Fruit fly (Drosophila melanogaster) whole organism, embryonic: ENCODE data around the gene CG17321.

Experiments used
- CG10267 ChIP-seq: fragments of 200-800 bp; sonication (Bioruptor generic); optimal IDR thresholded peaks from 2 replicates; lab custom pipeline; 2018; ENCODE audit warnings: missing biosample characterization, mild to moderate bottlenecking, missing genetic modification characterization, moderate library complexity
- CG10274 ChIP-seq: fragments of 200-800 bp; sonication (Bioruptor generic); optimal IDR thresholded peaks from 3 replicates; lab custom pipeline; 2017; ENCODE audit warnings: missing biosample characterization, mild to moderate bottlenecking, missing genetic modification characterization
- CG10979 ChIP-seq: fragments of 200-800 bp; sonication (Bioruptor generic); optimal IDR thresholded peaks from 2 replicates; lab custom pipeline; 2018; ENCODE audit warnings: missing biosample characterization, mild to moderate bottlenecking, missing genetic modification characterization, moderate library complexity
- CG11504 ChIP-seq: fragments of 200-800 bp; sonication (Bioruptor generic); optimal IDR thresholded peaks from 3 replicates; lab custom pipeline; 2019; ENCODE audit warnings: missing biosample characterization, mild to moderate bottlenecking, missing genetic modification characterization, moderate library complexity
- CG1233 ChIP-seq: fragments of 200-800 bp; sonication (Bioruptor generic); optimal IDR thresholded peaks from 4 replicates; lab custom pipeline; 2018; ENCODE audit warnings: missing biosample characterization, mild to moderate bottlenecking, missing genetic modification characterization
- CG12391 ChIP-seq: fragments of 200-800 bp; sonication (Bioruptor generic); optimal IDR thresholded peaks from 3 replicates; lab custom pipeline; 2018; ENCODE audit warnings: missing biosample characterization, mild to moderate bottlenecking, missing genetic modification characterization, moderate library complexity
- CG12659 ChIP-seq: fragments of 200-800 bp; sonication (Bioruptor generic); optimal IDR thresholded peaks from 3 replicates; lab custom pipeline; 2017; ENCODE audit warnings: mild to moderate bottlenecking, missing biosample characterization, missing genetic modification reagents, missing genetic modification characterization
- CG14710 ChIP-seq: fragments of 200-800 bp; sonication (Bioruptor generic); optimal IDR thresholded peaks from 3 replicates; lab custom pipeline; 2019; ENCODE audit warnings: missing biosample characterization, mild to moderate bottlenecking, missing genetic modification characterization, moderate library complexity
- CG1603 ChIP-seq: fragments of 200-800 bp; sonication (Bioruptor generic); optimal IDR thresholded peaks from 2 replicates; lab custom pipeline; 2019; ENCODE audit warnings: missing biosample characterization, mild to moderate bottlenecking, missing genetic modification characterization, moderate library complexity
- CG18262 ChIP-seq: fragments of 200-800 bp; optimal IDR thresholded peaks from 3 replicates; lab custom pipeline; 2019; ENCODE audit warnings: missing biosample characterization, mild to moderate bottlenecking, missing genetic modification characterization, moderate library complexity
- CG2712 ChIP-seq: fragments of 200-800 bp; optimal IDR thresholded peaks from 3 replicates; lab custom pipeline; 2019; ENCODE audit warnings: missing biosample characterization, mild to moderate bottlenecking, missing genetic modification characterization, moderate library complexity
- CG32532 ChIP-seq: fragments of 200-800 bp; sonication (Bioruptor generic); IDR thresholded peaks from 2 replicates; pipeline ENCODE4 v1.3.6; 2022; ENCODE audit warnings: missing biosample characterization, missing genetic modification characterization
- CG5245 ChIP-seq: fragments of 200-800 bp; sonication (Bioruptor generic); optimal IDR thresholded peaks from 3 replicates; lab custom pipeline; 2016; ENCODE audit warnings: missing biosample characterization, missing genetic modification characterization
- CG6254 ChIP-seq: fragments of 200-800 bp; sonication (Bioruptor generic); optimal IDR thresholded peaks from 3 replicates; lab custom pipeline; 2017; ENCODE audit warnings: mild to moderate bottlenecking, missing biosample characterization, missing genetic modification reagents, missing genetic modification characterization
- CG6689 ChIP-seq: fragments of 200-800 bp; sonication (Bioruptor generic); IDR thresholded peaks from 2 replicates; pipeline ENCODE4 v1.3.6; 2022; ENCODE audit warnings: missing biosample characterization, missing genetic modification characterization
- CG9727 ChIP-seq: fragments of 200-800 bp; sonication (Bioruptor generic); optimal IDR thresholded peaks from 3 replicates; lab custom pipeline; 2017; ENCODE audit warnings: missing biosample characterization, mild to moderate bottlenecking, missing genetic modification characterization
- CG9817 ChIP-seq: fragments of 200-800 bp; sonication (Bioruptor generic); optimal IDR thresholded peaks from 2 replicates; lab custom pipeline; 2018; ENCODE audit warnings: missing biosample characterization, mild to moderate bottlenecking, missing genetic modification characterization, moderate library complexity
- E2f2 ChIP-seq: fragments of 200-800 bp; sonication (Bioruptor generic); IDR thresholded peaks from 2 replicates; pipeline ENCODE4 v1.3.6; 2022; ENCODE audit warnings: missing biosample characterization, missing genetic modification characterization
- Ets65A ChIP-seq: fragments of 200-800 bp; sonication (Bioruptor generic); peaks from one replicate; lab custom pipeline; 2016; ENCODE audit warnings: missing biosample characterization, missing genetic modification characterization
- Med ChIP-seq: fragments of 200-800 bp; sonication (Bioruptor generic); peaks from one replicate; lab custom pipeline; 2016; ENCODE audit warnings: missing biosample characterization, missing genetic modification characterization, mild to moderate bottlenecking, inconsistent platforms, moderate library complexity
- Mrtf ChIP-seq: fragments of 200-800 bp; sonication (Bioruptor generic); IDR thresholded peaks from 3 replicates; pipeline ENCODE4 v1.3.6; 2022; ENCODE audit warnings: missing biosample characterization, missing genetic modification characterization
- Nf-YB ChIP-seq: fragments of 200-800 bp; sonication (Bioruptor generic); optimal IDR thresholded peaks from 3 replicates; lab custom pipeline; 2019; ENCODE audit warnings: missing biosample characterization, mild to moderate bottlenecking, missing genetic modification characterization, moderate library complexity
- Nf-YC ChIP-seq: fragments of 200-800 bp; optimal IDR thresholded peaks from 3 replicates; lab custom pipeline; 2019; ENCODE audit warnings: missing biosample characterization, mild to moderate bottlenecking, missing genetic modification characterization, moderate library complexity
- Xrp1 ChIP-seq: fragments of 200-800 bp; sonication (Bioruptor generic); IDR thresholded peaks from 2 replicates; pipeline ENCODE4 v1.3.6; 2022; ENCODE audit warnings: missing biosample characterization, missing genetic modification characterization
- abd-A ChIP-seq: fragments of 200-800 bp; sonication (Bioruptor generic); optimal IDR thresholded peaks from 3 replicates; lab custom pipeline; 2019; ENCODE audit warnings: missing biosample characterization, mild to moderate bottlenecking, missing genetic modification characterization, moderate library complexity
- ap ChIP-seq: fragments of 200-800 bp; sonication (Bioruptor generic); IDR thresholded peaks from 2 replicates; pipeline ENCODE4 v1.3.6; 2022; ENCODE audit warnings: missing biosample characterization, missing genetic modification characterization
- bsh ChIP-seq, 2 experiments: fragments of 200-800 bp; sonication (Bioruptor generic); optimal IDR thresholded peaks; 2 replicates each; lab custom pipeline; 2017 to 2018; ENCODE audit warnings: mild to moderate bottlenecking in 2 of 2, missing biosample characterization in 2 of 2, missing genetic modification characterization in 2 of 2, moderate library complexity in 1 of 2
- chif ChIP-seq, 2 experiments: fragments of 200-800 bp; sonication (Bioruptor generic); optimal IDR thresholded peaks; 3 replicates each; lab custom pipeline; 2016; ENCODE audit warnings: missing biosample characterization in 2 of 2, missing genetic modification characterization in 2 of 2
- crp ChIP-seq, 2 experiments: fragments of 200-800 bp; sonication (Bioruptor generic); optimal IDR thresholded peaks; 2 replicates in 1 of 2; 3 replicates in 1 of 2; lab custom pipeline; 2017; ENCODE audit warnings: missing biosample characterization in 2 of 2, missing genetic modification characterization in 2 of 2, mild to moderate bottlenecking in 1 of 2, moderate library complexity in 1 of 2
- dmrt11E ChIP-seq: fragments of 200-800 bp; sonication (Bioruptor generic); optimal IDR thresholded peaks from 3 replicates; lab custom pipeline; 2018; ENCODE audit warnings: missing biosample characterization, mild to moderate bottlenecking, missing genetic modification characterization, moderate library complexity
- en ChIP-seq: fragments of 200-800 bp; sonication (Bioruptor generic); optimal IDR thresholded peaks from 2 replicates; lab custom pipeline; 2016; ENCODE audit warnings: missing biosample characterization, missing genetic modification characterization
- gem ChIP-seq: fragments of 200-800 bp; sonication (Bioruptor generic); optimal IDR thresholded peaks from 2 replicates; lab custom pipeline; 2019; ENCODE audit warnings: missing biosample characterization, mild to moderate bottlenecking, missing genetic modification characterization, moderate library complexity
- gfzf ChIP-seq: fragments of 200-800 bp; sonication (Bioruptor generic); optimal IDR thresholded peaks from 2 replicates; lab custom pipeline; 2016; ENCODE audit warnings: missing biosample characterization, mild to moderate bottlenecking, missing genetic modification characterization, moderate library complexity
- ham ChIP-seq: fragments of 200-800 bp; sonication (Bioruptor generic); IDR thresholded peaks from 2 replicates; pipeline ENCODE4 v1.3.6; 2022; ENCODE audit warnings: missing biosample characterization, missing genetic modification characterization
- phol ChIP-seq: fragments of 200-800 bp; sonication (Bioruptor generic); optimal IDR thresholded peaks from 3 replicates; lab custom pipeline; 2018; ENCODE audit warnings: missing biosample characterization, mild to moderate bottlenecking, missing genetic modification characterization, moderate library complexity
- prd ChIP-seq, 3 experiments: fragments of >200 bp in 2 of 3; fragments of 200-800 bp in 1 of 3; sonication (Bioruptor generic) in 1 of 3; optimal IDR thresholded peaks in 2 of 3; IDR thresholded peaks in 1 of 3; 2 replicates in 2 of 3; 3 replicates in 1 of 3; pipeline versions ENCODE4 v1.3.6 to Lab custom; 2017 to 2022; ENCODE audit warnings: missing biosample characterization in 1 of 3, missing genetic modification characterization in 1 of 3
- sens ChIP-seq: fragments of 200-800 bp; sonication (Bioruptor generic); peaks from one replicate; lab custom pipeline; 2016; ENCODE audit warnings: missing biosample characterization, missing genetic modification characterization
- slou ChIP-seq: fragments of 200-800 bp; sonication (Bioruptor generic); optimal IDR thresholded peaks from 3 replicates; lab custom pipeline; 2016; ENCODE audit warnings: missing biosample characterization, missing genetic modification characterization
- ttk ChIP-seq: fragments of 200-800 bp; sonication (Bioruptor generic); IDR thresholded peaks from 2 replicates; pipeline ENCODE4 v2.1.2; 2022; ENCODE audit warnings: missing biosample characterization, missing genetic modification characterization
- unpg ChIP-seq: fragments of 200-800 bp; sonication (Bioruptor generic); optimal IDR thresholded peaks from 3 replicates; lab custom pipeline; 2018; ENCODE audit warnings: missing biosample characterization, mild to moderate bottlenecking, missing genetic modification characterization, moderate library complexity
- wek ChIP-seq: fragments of 200-800 bp; sonication (Bioruptor generic); optimal IDR thresholded peaks from 3 replicates; lab custom pipeline; 2018; ENCODE audit warnings: missing biosample characterization, mild to moderate bottlenecking, missing genetic modification characterization, moderate library complexity
- zen ChIP-seq: fragments of 200-800 bp; sonication (Bioruptor generic); optimal IDR thresholded peaks from 3 replicates; lab custom pipeline; 2018; ENCODE audit warnings: missing biosample characterization, mild to moderate bottlenecking, missing genetic modification characterization, moderate library complexity
- zf30C ChIP-seq: fragments of 200-800 bp; sonication (Bioruptor generic); optimal IDR thresholded peaks from 3 replicates; lab custom pipeline; 2018; ENCODE audit warnings: missing biosample characterization, mild to moderate bottlenecking, missing genetic modification characterization
- zfh1 ChIP-seq: fragments of 200-800 bp; sonication (Bioruptor generic); IDR thresholded peaks from 3 replicates; pipeline ENCODE4 v1.3.6; 2022; ENCODE audit warnings: missing biosample characterization, missing genetic modification characterization

Gene CG17321

dm6 chr2L:18801704-18802103 is 43.3 kb upstream of the CG17321 start (continued):
- no peak for TF ChIP-seq CG5245 (GFP tag; lab: Kevin White, UChicago)

DNA sequence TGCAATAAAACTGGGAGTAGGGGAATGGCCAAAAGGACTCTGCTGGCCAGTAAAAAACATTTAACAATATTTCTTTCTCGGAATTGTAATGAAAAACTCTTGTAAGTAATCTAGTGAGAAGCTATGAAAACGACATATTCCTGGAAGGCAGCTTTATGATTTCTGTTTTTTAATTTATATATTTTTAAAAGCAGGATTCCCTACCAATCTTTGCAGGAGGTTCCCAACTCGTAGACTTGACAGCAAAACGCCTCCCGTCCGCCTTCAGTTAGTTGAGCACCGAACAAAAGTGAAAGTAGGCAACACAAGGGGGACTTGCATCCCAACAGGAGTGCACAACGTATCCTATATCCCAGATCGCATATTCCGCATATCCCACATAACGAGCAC is 39.7 kb upstream of the CG17321 start, which contains the start of gene CG43814:
TSS of gene CG43814 (minus strand) at position 101 of the 390 bp plus-strand sequence.
- no peak for TF ChIP-seq CG10274
- no peak for TF ChIP-seq wek (GFP tag; lab: Kevin White, UChicago)
- TF ChIP-seq ttk (GFP tag; lab: Robert Waterston, UW) = no peak
- no peak for TF ChIP-seq CG9817
- TF ChIP-seq gfzf (GFP tag; lab: Kevin White, UChicago) = no peak
- TF ChIP-seq slou (GFP tag; lab: Kevin White, UChicago) = no peak

dm6 chr2L:18805637-18806403 is 39.2 kb upstream of the CG17321 start:
- 0 out of 2 replicates have a peak, but pooled peaks have one; percentile 5 for TF ChIP-seq ham (GFP tag; lab: Robert Waterston, UW)
- no peak for TF ChIP-seq CG32532 (GFP tag; lab: Robert Waterston, UW)
- TF ChIP-seq CG1233 (GFP tag; lab: Kevin White, UChicago) = no peak
- TF ChIP-seq CG12659 (GFP tag; lab: Kevin White, UChicago) = no peak
- TF ChIP-seq CG9727 (GFP tag; lab: Kevin White, UChicago) = peak; percentile 7
- peak; percentile 26 for TF ChIP-seq dmrt11E (tag; lab: Kevin White, UChicago)
- no peak for TF ChIP-seq prd (optimal IDR thresholded peaks at IDR 0.05; lab: Kevin White, UChicago)
- peak; percentile 65; the same call in 2 of the 3 replicates for TF ChIP-seq prd (GFP tag; IDR thresholded peaks at IDR 0.05; lab: Robert Waterston, UW)
- TF ChIP-seq CG11504 (tag; lab: Kevin White, UChicago) = peak; percentile 2
- TF ChIP-seq Ets65A (GFP tag; lab: Kevin White, UChicago) = peak; percentile 38
- peak; percentile 21 for TF ChIP-seq zen (tag; lab: Kevin White, UChicago)
- peak; percentile 77 for TF ChIP-seq sens
- peak; percentile 39 for TF ChIP-seq gem (tag; lab: Kevin White, UChicago)
- peak; percentile 66 for TF ChIP-seq Med
- peak; percentile 39 for TF ChIP-seq CG10979
- TF ChIP-seq CG6254 (GFP tag; lab: Kevin White, UChicago) = peak; percentile 1
- peak; percentile 81 for TF ChIP-seq Nf-YC
- TF ChIP-seq ap (GFP tag; lab: Robert Waterston, UW) = no peak
- peak; percentile 55 for TF ChIP-seq Xrp1 (GFP tag; lab: Robert Waterston, UW)
- peak; percentile 6 for TF ChIP-seq CG12391
- peak; percentile 8 for TF ChIP-seq unpg (GFP tag; lab: Kevin White, UChicago)
- TF ChIP-seq E2f2 = 0 out of 2 replicates have a peak, but pooled peaks have one; percentile 9
- TF ChIP-seq CG18262 (tag; lab: Kevin White, UChicago) = peak; percentile 16
- TF ChIP-seq zfh1 (GFP tag; lab: Robert Waterston, UW) = 0 out of 3 replicates have a peak, but pooled peaks have one; percentile 13
- TF ChIP-seq Nf-YB (GFP tag; lab: Kevin White, UChicago) = peak; percentile 69
- peak; percentile 14 for TF ChIP-seq CG1603 (tag; lab: Kevin White, UChicago)
- TF ChIP-seq abd-A (tag; lab: Kevin White, UChicago) = no peak
- peak; percentile 31 for TF ChIP-seq CG2712 (tag; lab: Kevin White, UChicago)
- TF ChIP-seq CG6689 (GFP tag; lab: Robert Waterston, UW) = 0 out of 2 replicates have a peak, but pooled peaks have one; percentile 16
- no peak for TF ChIP-seq Mrtf (GFP tag; lab: Robert Waterston, UW)
- peak in 1 of 2 experiments; percentile 14 for TF ChIP-seq chif (GFP tag; optimal IDR thresholded peaks at IDR 0.05; lab: Kevin White, UChicago)
- peak; percentile 28 for TF ChIP-seq phol
- TF ChIP-seq CG14710 = peak; percentile 14
- TF ChIP-seq zf30C (GFP tag; lab: Kevin White, UChicago) = no peak
- TF ChIP-seq en (GFP tag; lab: Kevin White, UChicago) = no peak
- TF ChIP-seq CG10267 (tag; lab: Kevin White, UChicago) = peak; percentile 9
- TF ChIP-seq crp (GFP tag; optimal IDR thresholded peaks at IDR 0.05; lab: Kevin White, UChicago) = no peak
- TF ChIP-seq bsh (GFP tag; optimal IDR thresholded peaks at IDR 0.05; lab: Kevin White, UChicago) = peak in 1 of 2 experiments; percentile 22
